Fruit fly (Drosophila melanogaster): Measurements from ENCODE around the gene CG32152.

Gene CG32152

dm6 chr3L:16128481-16128972 is 15.3 kb downstream of the CG32152 start, which contains the start of gene Pgm1 (continued):
- peak; percentile 44 for TF ChIP-seq CG4730 (GFP tag; IDR thresholded peaks at IDR 0.05)
- peak; percentile 10 for TF ChIP-seq CG10565 (GFP tag; optimal IDR thresholded peaks at IDR 0.05)
- TF ChIP-seq CG34422 (GFP tag; IDR thresholded peaks at IDR 0.05): peak; percentile 61
- no peak for TF ChIP-seq bcd (GFP tag; optimal IDR thresholded peaks at IDR 0.05)
- peak; percentile 61 for TF ChIP-seq CG1647 (GFP tag; optimal IDR thresholded peaks at IDR 0.05)
- peak; percentile 80 for TF ChIP-seq scrt (GFP tag; optimal IDR thresholded peaks at IDR 0.05)
- TF ChIP-seq twi (tag; optimal IDR thresholded peaks at IDR 0.05): no peak
- TF ChIP-seq Spps (tag; optimal IDR thresholded peaks at IDR 0.05): peak; percentile 70
- peak; percentile 74 for TF ChIP-seq Atf3 (GFP tag; optimal IDR thresholded peaks at IDR 0.05)
- peak; percentile 64; the same call in 1 of the 2 replicates for TF ChIP-seq CG9215 (GFP tag; IDR thresholded peaks at IDR 0.05)
- TF ChIP-seq fd96Cb (tag; optimal IDR thresholded peaks at IDR 0.05): peak; percentile 73
- TF ChIP-seq CG6689 (GFP tag; IDR thresholded peaks at IDR 0.05): peak; percentile 59
- no peak for TF ChIP-seq CG10431 (GFP tag; optimal IDR thresholded peaks at IDR 0.05)
- no peak for TF ChIP-seq hb (GFP tag; IDR thresholded peaks at IDR 0.05; ENCODE audit: partially characterized antibody)
- TF ChIP-seq Hr51 (GFP tag; optimal IDR thresholded peaks at IDR 0.05): peak in 1 of 2 experiments; percentile 84
- peak; percentile 97 for TF ChIP-seq CG12769 (tag; optimal IDR thresholded peaks at IDR 0.05)
- TF ChIP-seq unc-4 (GFP tag; IDR thresholded peaks at IDR 0.05; ENCODE audit: partially characterized antibody): no peak
- peak; percentile 80 for TF ChIP-seq grau (tag; optimal IDR thresholded peaks at IDR 0.05)
- no peak for TF ChIP-seq unpg (GFP tag; optimal IDR thresholded peaks at IDR 0.05)
- no peak for TF ChIP-seq CG7745 (tag; optimal IDR thresholded peaks at IDR 0.05)
- peak; percentile 91 for TF ChIP-seq HmgZ (tag; optimal IDR thresholded peaks at IDR 0.05)
- peak; percentile 37 for TF ChIP-seq CG4404 (GFP tag; IDR thresholded peaks at IDR 0.05)
- TF ChIP-seq NfI (GFP tag; optimal IDR thresholded peaks at IDR 0.05): no peak
- TF ChIP-seq zfh1 (GFP tag; IDR thresholded peaks at IDR 0.05): peak; percentile 77
- peak; percentile 87 for TF ChIP-seq CG11398 (GFP tag; optimal IDR thresholded peaks at IDR 0.05)
- peak; percentile 33 for TF ChIP-seq CG17802 (tag; optimal IDR thresholded peaks at IDR 0.05)
- peak; percentile 76 for TF ChIP-seq CG9727 (GFP tag; optimal IDR thresholded peaks at IDR 0.05)
- TF ChIP-seq corto (GFP tag; optimal IDR thresholded peaks at IDR 0.05): peak; percentile 67
- TF ChIP-seq CG6765 (GFP tag; optimal IDR thresholded peaks at IDR 0.05): peak; percentile 74
- TF ChIP-seq inv (GFP tag; IDR thresholded peaks at IDR 0.05; ENCODE audit: partially characterized antibody): no peak
- TF ChIP-seq Six4 (GFP tag; optimal IDR thresholded peaks at IDR 0.05): peak; percentile 81
- peak; percentile 25 for TF ChIP-seq Elba2 (GFP tag; optimal IDR thresholded peaks at IDR 0.05)
- peak; percentile 76 for TF ChIP-seq CG11723 (GFP tag; optimal IDR thresholded peaks at IDR 0.05)
- peak; percentile 90 for TF ChIP-seq ind (GFP tag; optimal IDR thresholded peaks at IDR 0.05)
- TF ChIP-seq C15 (GFP tag; IDR thresholded peaks at IDR 0.05): no peak; the same call in 2 of the 3 replicates
- peak; percentile 80 for TF ChIP-seq CG9817 (tag; optimal IDR thresholded peaks at IDR 0.05)
- no peak for TF ChIP-seq CkIIα-i1 (GFP tag; IDR thresholded peaks at IDR 0.05)
- peak; percentile 74 for TF ChIP-seq tup (GFP tag; optimal IDR thresholded peaks at IDR 0.05)
- 0 out of 2 replicates have a peak, but pooled peaks have one; percentile 46 for TF ChIP-seq dan (GFP tag; IDR thresholded peaks at IDR 0.05)
- peak; percentile 85 for TF ChIP-seq NC2β (GFP tag; optimal IDR thresholded peaks at IDR 0.05)
- TF ChIP-seq pho (GFP tag; optimal IDR thresholded peaks at IDR 0.05): peak; percentile 86
- peak; percentile 88 for TF ChIP-seq CG3281 (GFP tag; optimal IDR thresholded peaks at IDR 0.05)
- TF ChIP-seq Meics (GFP tag; optimal IDR thresholded peaks at IDR 0.05): peak; percentile 84
- peak; percentile 59; the same call in 1 of the 2 replicates for TF ChIP-seq sob (GFP tag; IDR thresholded peaks at IDR 0.05)
- peak; percentile 85 for TF ChIP-seq CG30403 (GFP tag; optimal IDR thresholded peaks at IDR 0.05)
- peak; percentile 83 for TF ChIP-seq pnt (GFP tag; optimal IDR thresholded peaks at IDR 0.05)
- peak; percentile 90 for TF ChIP-seq Bteb2 (GFP tag; optimal IDR thresholded peaks at IDR 0.05)
- no peak for TF ChIP-seq yki (optimal IDR thresholded peaks at IDR 0.05)
- TF ChIP-seq Opbp (GFP tag; IDR thresholded peaks at IDR 0.05; ENCODE audit: partially characterized antibody): no peak
- no peak for TF ChIP-seq CG16813 (GFP tag; IDR thresholded peaks at IDR 0.05; ENCODE audit: partially characterized antibody)
